Worm (Caenorhabditis elegans): ENCODE results near the gene mes-2.

The mes-2 gene

ce11 chrII:14349356-14349923 is 34.3 kb upstream of the mes-2 start, which contains the start of the genes Y54G11A.17, lin-7 and elof-1 (continued):
- TF ChIP-seq K11D2.4 (GFP tag; IDR thresholded peaks at IDR 0.05) (no peak), Y95B8A.8 (GFP tag; IDR thresholded peaks at IDR 0.05) (no peak), zfh-2 (GFP tag; conservative IDR thresholded peaks at IDR 0.05) (no peak), mcd-1 (GFP tag; IDR thresholded peaks at IDR 0.05) (peak; percentile 74), tbp1 (GFP tag; optimal IDR thresholded peaks at IDR 0.05) (peak; percentile 68), mxl-1 (tag; optimal IDR thresholded peaks at IDR 0.05) (no peak), mel-28 (tag; optimal IDR thresholded peaks at IDR 0.05; ENCODE audit: borderline replicate concordance) (no peak), B0035.1 (tag; optimal IDR thresholded peaks at IDR 0.05) (no peak), madf-8 (GFP tag; conservative IDR thresholded peaks at IDR 0.05) (peak; percentile 61), cebp-2 (GFP tag; IDR thresholded peaks at IDR 0.05) (no peak), chd-7 (tag; optimal IDR thresholded peaks at IDR 0.05) (no peak), lin-54 (GFP tag; optimal IDR thresholded peaks at IDR 0.05) (peak; percentile 84), F23B12.7 (tag; optimal IDR thresholded peaks at IDR 0.05; ENCODE audit: insufficient read depth) (peak; percentile 86), ztf-3 (GFP tag; optimal IDR thresholded peaks at IDR 0.05) (no peak), F57A8.1 (GFP tag; optimal IDR thresholded peaks at IDR 0.05) (no peak), snpc-1.3 (tag; optimal IDR thresholded peaks at IDR 0.05; ENCODE audit: insufficient read depth) (peak; percentile 67), unc-62 (GFP tag; optimal IDR thresholded peaks at IDR 0.05) (no peak), egl-44 (GFP tag; IDR thresholded peaks at IDR 0.05) (no peak), ceh-27 (GFP tag; optimal IDR thresholded peaks at IDR 0.05) (peak; percentile 82), C17E4.6 (GFP tag; IDR thresholded peaks at IDR 0.05) (peak; percentile 44; the same call in 1 of the 2 replicates), F52B5.7 (tag; optimal IDR thresholded peaks at IDR 0.05) (no peak), die-1 (tag; optimal IDR thresholded peaks at IDR 0.05) (no peak), unc-130 (GFP tag; optimal IDR thresholded peaks at IDR 0.05) (peak; percentile 7), ztf-26 (tag; optimal IDR thresholded peaks at IDR 0.05) (peak; percentile 23), egl-18 (GFP tag; IDR thresholded peaks at IDR 0.05) (no peak), nhr-27 (tag; optimal IDR thresholded peaks at IDR 0.05) (no peak), B0336.3 (GFP tag; IDR thresholded peaks at IDR 0.05) (no peak), egrh-3 (GFP tag; IDR thresholded peaks at IDR 0.05) (no peak), lin-26 (GFP tag; IDR thresholded peaks at IDR 0.05) (no peak), F57C9.4 (tag; optimal IDR thresholded peaks at IDR 0.05) (no peak), F22D6.2 (tag; optimal IDR thresholded peaks at IDR 0.05) (no peak), ceh-79 (tag; optimal IDR thresholded peaks at IDR 0.05) (no peak), ztf-6 (GFP tag; IDR thresholded peaks at IDR 0.05) (no peak), C06A6.2 (GFP tag; conservative IDR thresholded peaks at IDR 0.05) (no peak), dpl-1 (GFP tag; optimal IDR thresholded peaks at IDR 0.05) (peak; percentile 77)

ce11 chrII:14350768-14351167 is 33.0 kb upstream of the mes-2 start:
- TF ChIP-seq F57C9.4 (tag; optimal IDR thresholded peaks at IDR 0.05) (peak; percentile 17), hsf-1 (GFP tag; IDR thresholded peaks at IDR 0.05) (peak; percentile 75), C06A6.2 (GFP tag; conservative IDR thresholded peaks at IDR 0.05) (no peak), pbrm-1 (GFP tag; IDR thresholded peaks at IDR 0.05) (0 out of 2 replicates have a peak, but pooled peaks have one; percentile 28), akir-1 (GFP tag; optimal IDR thresholded peaks at IDR 0.05) (no peak), ztf-26 (tag; optimal IDR thresholded peaks at IDR 0.05) (no peak), nfyb-1 (GFP tag; IDR thresholded peaks at IDR 0.05) (peak; percentile 69; the same call in 1 of the 2 replicates), snpc-4 (GFP tag; optimal IDR thresholded peaks at IDR 0.05) (no peak), snpc-4 (tag; optimal IDR thresholded peaks at IDR 0.05) (peak in 1 of 4 experiments; percentile 42), tbp1 (GFP tag; optimal IDR thresholded peaks at IDR 0.05) (peak; percentile 48), athp-1 (tag; optimal IDR thresholded peaks at IDR 0.05) (peak; percentile 53), ets-4 (GFP tag; optimal IDR thresholded peaks at IDR 0.05) (no peak), aptf-3 (GFP tag; IDR thresholded peaks at IDR 0.05) (no peak), ztf-3 (GFP tag; optimal IDR thresholded peaks at IDR 0.05) (no peak), ceh-58 (GFP tag; IDR thresholded peaks at IDR 0.05) (0 out of 2 replicates have a peak, but pooled peaks have one; percentile 58), ceh-40 (GFP tag; IDR thresholded peaks at IDR 0.05) (peak; percentile 59; the same call in 1 of the 2 replicates), zfh-2 (GFP tag; conservative IDR thresholded peaks at IDR 0.05) (peak; percentile 6; the same call in 1 of the 2 replicates), lin-26 (GFP tag; IDR thresholded peaks at IDR 0.05) (0 out of 2 replicates have a peak, but pooled peaks have one; percentile 53), madf-6 (GFP tag; IDR thresholded peaks at IDR 0.05) (peak; percentile 75), F33H1.4 (GFP tag; IDR thresholded peaks at IDR 0.05) (no peak), mel-28 (tag; optimal IDR thresholded peaks at IDR 0.05; ENCODE audit: borderline replicate concordance) (no peak)
